Fruit fly (Drosophila melanogaster): ENCODE measurements around the gene CG7542.

- no peak for TF ChIP-seq psq (optimal IDR thresholded peaks at IDR 0.05)
- TF ChIP-seq Dll (optimal IDR thresholded peaks at IDR 0.05), result no peak
- TF ChIP-seq usp (GFP tag; optimal IDR thresholded peaks at IDR 0.05), result no peak
- no peak for TF ChIP-seq CG8478 (optimal IDR thresholded peaks at IDR 0.05)
Observed at dm6 chr3L:17579121-17579520, 29.5 kb downstream of the CG7542 start.
